Worm (Caenorhabditis elegans) whole organism, young adult: ENCODE data around the gene flh-2.

Source experiments
- C17E4.6 ChIP-seq: fragments of 200-800 bp; sonication (Bioruptor generic); IDR thresholded peaks from 2 replicates; pipeline ENCODE4 v1.3.6; 2022; ENCODE audit warnings: missing genetic modification reagents, missing genetic modification characterization, missing compliant biosample characterization
- F57C9.4 ChIP-seq: sonication (generic microtip); optimal IDR thresholded peaks from 2 replicates; lab custom pipeline; 2017; ENCODE audit warnings: mild to moderate bottlenecking, missing genetic modification characterization, missing compliant biosample characterization
- aptf-2 ChIP-seq: fragments of 200-800 bp; sonication (Bioruptor generic); conservative IDR thresholded peaks from 2 replicates; pipeline ENCODE4 v1.3.6; 2022; ENCODE audit warnings: missing genetic modification reagents, missing genetic modification characterization, missing compliant biosample characterization
- attf-3 ChIP-seq: fragments of 200-800 bp; sonication (Bioruptor generic); conservative IDR thresholded peaks from 2 replicates; pipeline ENCODE4 v1.3.6; 2022; ENCODE audit warnings: missing genetic modification reagents, missing genetic modification characterization, missing compliant biosample characterization
- cebp-2 ChIP-seq: fragments of 200-800 bp; sonication (Bioruptor generic); IDR thresholded peaks from 2 replicates; pipeline ENCODE4 v1.3.6; 2022; ENCODE audit warnings: missing genetic modification characterization, missing compliant biosample characterization
- lag-1 ChIP-seq: fragments of 200-800 bp; sonication (Bioruptor generic); IDR thresholded peaks from 2 replicates; pipeline ENCODE4 v1.3.6; 2022; ENCODE audit warnings: missing genetic modification reagents, missing genetic modification characterization, missing compliant biosample characterization
- lin-54 ChIP-seq: fragments of 200-800 bp; sonication (Bioruptor generic); optimal IDR thresholded peaks from 2 replicates; lab custom pipeline; 2018; ENCODE audit warnings: mild to moderate bottlenecking, missing genetic modification characterization, missing compliant biosample characterization
- mcd-1 ChIP-seq: fragments of 200-800 bp; sonication (Bioruptor generic); IDR thresholded peaks from 2 replicates; pipeline ENCODE4 v1.3.6; 2022; ENCODE audit warnings: missing genetic modification reagents, missing genetic modification characterization, missing compliant biosample characterization
- nfya-2 ChIP-seq: fragments of 200-800 bp; sonication (Bioruptor generic); IDR thresholded peaks from 2 replicates; pipeline ENCODE4 v1.3.6; 2022; ENCODE audit warnings: missing genetic modification reagents, missing genetic modification characterization, missing compliant biosample characterization
- nhr-80 ChIP-seq: sonication (generic microtip); optimal IDR thresholded peaks from 2 replicates; lab custom pipeline; 2016; ENCODE audit warnings: missing genetic modification characterization, missing compliant biosample characterization
- pbrm-1 ChIP-seq: fragments of 200-800 bp; sonication (Bioruptor generic); IDR thresholded peaks from 2 replicates; pipeline ENCODE4 v1.3.6; 2022; ENCODE audit warnings: missing genetic modification reagents, missing genetic modification characterization, missing compliant biosample characterization
- zim-3 ChIP-seq: sonication (generic microtip); optimal IDR thresholded peaks from 2 replicates; lab custom pipeline; 2017; ENCODE audit warnings: mild to moderate bottlenecking, missing genetic modification characterization, moderate library complexity, missing compliant biosample characterization

- TF ChIP-seq nhr-80 (tag; lab: Kevin White, UChicago) (no peak), lag-1 (no peak), aptf-2 (GFP tag; lab: Robert Waterston, UW) (no peak), attf-3 (GFP tag; lab: Robert Waterston, UW) (no peak), lin-54 (GFP tag; lab: Kevin White, UChicago) (no peak), mcd-1 (GFP tag; lab: Robert Waterston, UW) (no peak), pbrm-1 (GFP tag; lab: Robert Waterston, UW) (no peak), cebp-2 (GFP tag; lab: Robert Waterston, UW) (no peak), F57C9.4 (tag; lab: Kevin White, UChicago) (no peak), zim-3 (tag; lab: Kevin White, UChicago) (no peak), nfya-2 (GFP tag; lab: Robert Waterston, UW) (no peak), C17E4.6 (GFP tag; lab: Robert Waterston, UW) (no peak)
Measured at ce11 chrIII:4903784-4904183, 48.1 kb upstream of the flh-2 start, which contains the start of gene kbp-2.
